Worm (Caenorhabditis elegans) whole organism, L4 larva: Measurements from ENCODE around the gene Y54G2A.72.

ENCODE experiments used
- D1046.2 ChIP-seq: fragments of 200-800 bp; sonication (Bioruptor generic); IDR thresholded peaks from 2 replicates; pipeline ENCODE4 v1.3.6; 2022; ENCODE audit warnings: missing genetic modification characterization, missing compliant biosample characterization
- F26F4.8 ChIP-seq: fragments of 200-800 bp; sonication (Bioruptor generic); conservative IDR thresholded peaks from 2 replicates; pipeline ENCODE4 v1.3.6; 2022; ENCODE audit warnings: missing genetic modification characterization, missing compliant biosample characterization
- Y105C5A.15 ChIP-seq: fragments of 200-800 bp; sonication (Bioruptor generic); IDR thresholded peaks from 2 replicates; pipeline ENCODE4 v1.3.6; 2022; ENCODE audit warnings: missing genetic modification characterization, missing compliant biosample characterization
- Y75B8A.6 ChIP-seq: fragments of 200-800 bp; sonication (Bioruptor generic); IDR thresholded peaks from 2 replicates; pipeline ENCODE4 v1.3.6; 2022; ENCODE audit warnings: missing genetic modification reagents, missing genetic modification characterization, missing compliant biosample characterization
- aha-1 ChIP-seq: fragments of 150-350 bp; peaks from one replicate; lab custom pipeline; 2014; ENCODE audit warnings: missing biosample characterization, missing genetic modification characterization
- ama-1 ChIP-seq: fragments of 150-350 bp; optimal IDR thresholded peaks from 2 replicates; lab custom pipeline; 2014; ENCODE audit warnings: inconsistent platforms, mixed read lengths
- ceh-20 ChIP-seq: fragments of 200-800 bp; sonication (Bioruptor generic); IDR thresholded peaks from 2 replicates; pipeline ENCODE4 v1.3.6; 2022; ENCODE audit warnings: missing genetic modification reagents, missing genetic modification characterization, missing compliant biosample characterization
- ceh-32 ChIP-seq: sonication (generic microtip); optimal IDR thresholded peaks from 2 replicates; lab custom pipeline; 2016; ENCODE audit warnings: mild to moderate bottlenecking, missing genetic modification characterization, missing compliant biosample characterization; ENCODE audit not compliant: poor library complexity
- ces-1 ChIP-seq: fragments of 150-350 bp; sonication (generic microtip); optimal IDR thresholded peaks from 4 replicates; lab custom pipeline; 2014; ENCODE audit warnings: missing biosample characterization, missing genetic modification reagents, missing genetic modification characterization
- ctbp-1 ChIP-seq: fragments of 200-800 bp; sonication (Bioruptor generic); IDR thresholded peaks from 2 replicates; pipeline ENCODE4 v1.3.6; 2022; ENCODE audit warnings: missing genetic modification reagents, missing genetic modification characterization, missing compliant biosample characterization
- dmd-6 ChIP-seq: fragments of 200-800 bp; sonication (Bioruptor generic); IDR thresholded peaks from 2 replicates; pipeline ENCODE4 v1.3.6; 2022; ENCODE audit warnings: missing genetic modification reagents, missing genetic modification characterization, missing compliant biosample characterization
- duxl-1 ChIP-seq: sonication (generic microtip); optimal IDR thresholded peaks from 2 replicates; lab custom pipeline; 2016; ENCODE audit warnings: mild to moderate bottlenecking, missing genetic modification characterization, moderate library complexity, missing compliant biosample characterization; ENCODE audit not compliant: poor library complexity
- egl-27 ChIP-seq: sonication (generic microtip); optimal IDR thresholded peaks from 3 replicates; lab custom pipeline; 2017; ENCODE audit warnings: missing biosample characterization, missing genetic modification reagents, missing genetic modification characterization
- egl-43 ChIP-seq: fragments of 200-800 bp; sonication (Bioruptor generic); IDR thresholded peaks from 2 replicates; pipeline ENCODE4 v1.3.6; 2022; ENCODE audit warnings: missing genetic modification reagents, missing genetic modification characterization, missing compliant biosample characterization
- gei-8 ChIP-seq: fragments of 200-800 bp; sonication (Bioruptor generic); optimal IDR thresholded peaks from 2 replicates; lab custom pipeline; 2018; ENCODE audit warnings: mild to moderate bottlenecking, missing genetic modification characterization, missing compliant biosample characterization
- lin-1 ChIP-seq: fragments of 200-800 bp; sonication (Bioruptor generic); IDR thresholded peaks from 2 replicates; pipeline ENCODE4 v1.3.6; 2022; ENCODE audit warnings: missing genetic modification reagents, missing genetic modification characterization, missing compliant biosample characterization
- lin-13 ChIP-seq: fragments of 150-350 bp; optimal IDR thresholded peaks from 2 replicates; lab custom pipeline; 2014; ENCODE audit warnings: missing biosample characterization, missing genetic modification reagents, missing genetic modification characterization
- lin-38 ChIP-seq: fragments of 200-800 bp; sonication (Bioruptor generic); IDR thresholded peaks from 2 replicates; pipeline ENCODE4 v1.3.6; 2022; ENCODE audit warnings: missing genetic modification reagents, missing genetic modification characterization, missing compliant biosample characterization
- madf-5 ChIP-seq, 2 experiments: fragments of 200-800 bp; sonication (Bioruptor generic); IDR thresholded peaks; 2 replicates each; pipeline ENCODE4 v1.3.6; 2022; ENCODE audit warnings: missing compliant biosample characterization in 2 of 2, missing genetic modification characterization in 2 of 2
- mdl-1 ChIP-seq, 2 experiments: fragments of 150-350 bp in 1 of 2; sonication (generic microtip) in 1 of 2; optimal IDR thresholded peaks; 2 replicates each; lab custom pipeline; 2014 to 2017; ENCODE audit warnings: missing biosample characterization in 2 of 2, missing genetic modification characterization in 2 of 2
- mdt-29 ChIP-seq: fragments of 200-800 bp; sonication (Bioruptor generic); IDR thresholded peaks from 2 replicates; pipeline ENCODE4 v1.3.6; 2022; ENCODE audit warnings: missing genetic modification reagents, missing genetic modification characterization, missing compliant biosample characterization
- mep-1 ChIP-seq: fragments of 150-350 bp; sonication (generic microtip); optimal IDR thresholded peaks from 3 replicates; lab custom pipeline; 2014; ENCODE audit warnings: missing biosample characterization, missing genetic modification characterization
- mxl-2 ChIP-seq: fragments of 200-800 bp; sonication (Bioruptor generic); conservative IDR thresholded peaks from 2 replicates; pipeline ENCODE4 v1.3.6; 2022; ENCODE audit warnings: missing genetic modification reagents, missing genetic modification characterization, missing compliant biosample characterization
- mxl-3 ChIP-seq: fragments of 200-800 bp; sonication (Bioruptor generic); optimal IDR thresholded peaks from 2 replicates; lab custom pipeline; 2018; ENCODE audit warnings: mild to moderate bottlenecking, missing genetic modification characterization, missing compliant biosample characterization
- saeg-2 ChIP-seq: fragments of 200-800 bp; sonication (Bioruptor generic); IDR thresholded peaks from 2 replicates; pipeline ENCODE4 v1.3.6; 2022; ENCODE audit warnings: missing genetic modification reagents, missing genetic modification characterization, missing compliant biosample characterization
- sdz-12 ChIP-seq: fragments of 200-800 bp; sonication (Bioruptor generic); optimal IDR thresholded peaks from 2 replicates; lab custom pipeline; 2018; ENCODE audit warnings: mild to moderate bottlenecking, missing genetic modification characterization, missing compliant biosample characterization
- set-16 ChIP-seq: fragments of 200-800 bp; sonication (Bioruptor generic); IDR thresholded peaks from 2 replicates; pipeline ENCODE4 v1.3.6; 2022; ENCODE audit warnings: missing genetic modification reagents, missing genetic modification characterization, missing compliant biosample characterization
- skn-1 ChIP-seq: fragments of 150-350 bp; optimal IDR thresholded peaks from 2 replicates; lab custom pipeline; 2014; ENCODE audit warnings: missing biosample characterization, missing genetic modification characterization
- unc-62 ChIP-seq, 3 experiments: fragments of 150-350 bp in 1 of 3; sonication (generic microtip); optimal IDR thresholded peaks in 2 of 3; peaks in 1 of 3; 1 replicate in 1 of 3; 2 replicates in 2 of 3; lab custom pipeline; 2014 to 2017; ENCODE audit warnings: missing biosample characterization in 3 of 3, missing genetic modification characterization in 3 of 3, missing genetic modification reagents in 3 of 3, missing genotype in 1 of 3
- vab-7 ChIP-seq: fragments of 200-800 bp; sonication (Bioruptor generic); IDR thresholded peaks from 2 replicates; pipeline ENCODE4 v1.3.6; 2022; ENCODE audit warnings: missing genetic modification reagents, missing genetic modification characterization, missing compliant biosample characterization
- zag-1 ChIP-seq: fragments of 150-350 bp; optimal IDR thresholded peaks from 2 replicates; lab custom pipeline; 2014; ENCODE audit warnings: missing biosample characterization, missing genetic modification characterization
- zfp-3 ChIP-seq: fragments of 200-800 bp; sonication (Bioruptor generic); conservative IDR thresholded peaks from 2 replicates; pipeline ENCODE4 v1.3.6; 2022; ENCODE audit warnings: missing genetic modification reagents, missing genetic modification characterization, missing compliant biosample characterization
- ztf-7 ChIP-seq: fragments of 150-350 bp; optimal IDR thresholded peaks from 2 replicates; lab custom pipeline; 2014; ENCODE audit warnings: missing biosample characterization, missing genetic modification characterization

Gene Y54G2A.72

DNA sequence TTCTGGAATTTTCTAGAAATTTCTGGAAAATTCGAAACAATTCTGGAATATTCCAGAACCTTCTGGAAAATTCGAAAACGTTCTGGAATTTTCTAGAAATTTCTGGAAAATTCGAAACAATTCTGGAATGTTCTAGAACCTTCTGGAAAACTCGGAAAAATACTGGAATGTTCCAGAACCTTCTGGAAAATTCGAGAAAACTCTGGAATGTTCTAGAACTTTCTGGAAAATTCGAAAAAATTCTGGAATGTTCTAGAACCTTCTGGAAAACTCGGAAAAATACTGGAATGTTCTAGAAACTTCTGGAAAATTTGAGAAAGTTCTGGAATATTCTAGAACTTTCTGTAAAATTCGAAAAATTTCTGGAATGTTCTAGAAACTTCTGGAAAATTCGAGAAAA is 21.9 kb upstream of the Y54G2A.72 start:
- TF ChIP-seq lin-38 (GFP tag; lab: Robert Waterston, UW): peak; percentile 59
- TF ChIP-seq mdt-29 (GFP tag; lab: Robert Waterston, UW): peak; percentile 89
- TF ChIP-seq zfp-3 (GFP tag; lab: Robert Waterston, UW): 0 out of 2 replicates have a peak, but pooled peaks have one; percentile 34
- peak; percentile 57; the same call in 1 of the 2 replicates for TF ChIP-seq egl-43 (GFP tag; lab: Robert Waterston, UW)
- TF ChIP-seq lin-1 (GFP tag; lab: Robert Waterston, UW): peak; percentile 54; the same call in 1 of the 2 replicates
- peak; percentile 54; the same call in 1 of the 2 replicates for TF ChIP-seq ctbp-1 (GFP tag; lab: Robert Waterston, UW)
- TF ChIP-seq D1046.2 (GFP tag; lab: Robert Waterston, UW): 0 out of 2 replicates have a peak, but pooled peaks have one; percentile 56
- peak; percentile 59; the same call in 1 of the 2 replicates for TF ChIP-seq saeg-2 (GFP tag; lab: Robert Waterston, UW)
- TF ChIP-seq madf-5 (GFP tag; IDR thresholded peaks at IDR 0.05; lab: Robert Waterston, UW): 0 out of 4 replicates have a peak, but pooled peaks of 1 of the 2 experiments have one; percentile 21
- TF ChIP-seq Y105C5A.15 (GFP tag; lab: Robert Waterston, UW): peak; percentile 92
- TF ChIP-seq, all 104 proteins: peak for 10; not testable (repeated sequence) for 94

DNA sequence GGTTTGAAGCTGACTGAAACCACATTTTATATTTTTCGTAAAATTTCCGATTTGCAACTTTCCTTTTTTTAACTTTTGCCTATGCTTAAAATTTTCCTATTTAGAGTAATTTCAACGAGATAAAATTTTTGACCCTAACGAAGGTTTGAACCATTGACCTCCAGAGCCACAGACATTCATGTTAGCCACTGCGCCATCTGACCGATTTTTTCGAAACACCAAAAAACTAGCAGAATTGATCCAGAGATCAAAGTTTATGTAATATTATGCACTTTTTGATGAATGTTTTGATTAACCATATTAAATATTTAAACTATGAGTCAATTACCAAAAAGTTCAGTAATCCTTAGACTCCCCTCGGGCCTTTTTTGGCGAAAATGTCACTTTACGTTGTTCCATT is 19.9 kb upstream of the Y54G2A.72 start:
- TF ChIP-seq Y105C5A.15 (GFP tag; lab: Robert Waterston, UW) (no peak), mxl-3 (GFP tag; lab: Kevin White, UChicago) (no peak), dmd-6 (GFP tag; lab: Robert Waterston, UW) (no peak), aha-1 (tag; lab: Kevin White, UChicago) (peak; percentile 59), duxl-1 (tag; lab: Kevin White, UChicago) (no peak), unc-62 (GFP tag; optimal IDR thresholded peaks at IDR 0.05 in 1 of 2; lab: Kevin White, UChicago) (peak in 1 of 2 experiments; percentile 66), unc-62 (tag; optimal IDR thresholded peaks at IDR 0.05; lab: Kevin White, UChicago) (no peak)

DNA sequence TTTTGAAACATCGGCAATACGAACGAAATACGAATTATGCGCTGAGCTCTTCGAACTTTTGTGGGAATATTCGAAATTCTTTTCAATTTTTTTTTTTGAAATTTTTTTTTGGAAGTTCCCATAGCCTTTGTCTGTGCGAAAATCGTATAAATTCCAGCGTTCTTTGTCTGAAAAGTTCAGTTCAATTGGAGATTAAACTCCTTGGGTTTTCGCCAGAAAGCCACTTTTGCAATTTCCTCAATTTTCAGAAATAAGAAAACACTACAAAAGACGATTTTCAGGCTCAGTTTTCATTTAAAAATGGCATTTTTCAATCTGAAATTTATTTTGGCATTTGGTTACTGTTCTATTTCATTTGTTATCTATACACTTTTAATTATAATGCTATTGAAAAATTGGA is 18.8 kb upstream of the Y54G2A.72 start, which contains the start of gene Y54G2A.38:
Gene Y54G2A.38, plus strand, starts transcription at position 301 of the 400 bp plus-strand sequence.
- TF ChIP-seq Y75B8A.6 (GFP tag; lab: Robert Waterston, UW) (no peak), ceh-20 (GFP tag; lab: Robert Waterston, UW) (no peak), ceh-32 (no peak), ces-1 (GFP tag; lab: Kevin White, UChicago) (no peak), gei-8 (GFP tag; lab: Kevin White, UChicago) (no peak), ztf-7 (no peak), lin-13 (GFP tag; lab: Kevin White, UChicago) (no peak), egl-27 (tag; lab: Kevin White, UChicago) (no peak), zag-1 (tag; lab: Kevin White, UChicago) (no peak), mep-1 (no peak), mdl-1 (tag; optimal IDR thresholded peaks at IDR 0.05; lab: Kevin White, UChicago) (no peak), mxl-2 (no peak), vab-7 (no peak), duxl-1 (tag; lab: Kevin White, UChicago) (no peak), skn-1 (tag; lab: Kevin White, UChicago) (no peak), ama-1 (lab: Kevin White, UChicago) (no peak)

DNA sequence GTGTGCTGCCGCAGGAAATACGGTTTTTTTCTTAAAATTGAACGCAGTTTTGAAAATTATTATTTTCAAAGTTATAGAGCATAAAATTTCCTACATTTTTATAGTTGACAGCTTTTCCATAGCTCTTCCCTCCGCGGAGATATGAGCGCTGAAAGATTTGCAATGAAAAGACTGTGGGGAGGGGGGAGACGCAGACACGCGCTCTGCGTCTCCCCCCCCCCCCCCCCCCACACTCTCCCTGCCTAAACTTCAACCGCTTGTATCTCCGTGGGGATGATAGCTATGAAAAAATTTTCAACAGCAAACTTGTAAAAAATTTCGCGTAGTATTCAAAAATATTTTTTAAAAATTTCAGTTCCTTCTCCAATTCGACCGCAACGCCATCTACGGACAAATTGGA is 16.5 kb upstream of the Y54G2A.72 start:
- TF ChIP-seq sdz-12 (GFP tag; lab: Kevin White, UChicago): no peak
- no peak for TF ChIP-seq madf-5 (GFP tag; IDR thresholded peaks at IDR 0.05; lab: Robert Waterston, UW)
- no peak for TF ChIP-seq F26F4.8 (GFP tag; lab: Robert Waterston, UW)
- peak; percentile 63 for TF ChIP-seq set-16
